Worm (Caenorhabditis elegans) whole organism, young adult: Measurements from ENCODE around the gene W04G3.5.
A peak's percentile ranks its signal among the peaks of the same experiment; 100 is the strongest.

ENCODE experiments used
- B0035.1 ChIP-seq: sonication (generic microtip); optimal IDR thresholded peaks from 2 replicates; lab custom pipeline; 2016; ENCODE audit warnings: missing genetic modification characterization, mild to moderate bottlenecking, missing compliant biosample characterization, missing genotype, missing genetic modification reagents
- B0261.1 ChIP-seq: sonication (generic microtip); optimal IDR thresholded peaks from 2 replicates; lab custom pipeline; 2016; ENCODE audit warnings: mild to moderate bottlenecking, missing genetic modification characterization, moderate library complexity, missing compliant biosample characterization
- D2030.7 ChIP-seq: fragments of 200-800 bp; sonication (Bioruptor generic); IDR thresholded peaks from 2 replicates; pipeline ENCODE4 v1.3.6; 2022; ENCODE audit warnings: missing genetic modification reagents, missing genetic modification characterization, missing compliant biosample characterization
- F37B4.10 ChIP-seq: fragments of 200-800 bp; sonication (Bioruptor generic); IDR thresholded peaks from 2 replicates; pipeline ENCODE4 v1.3.6; 2022; ENCODE audit warnings: missing genetic modification characterization, missing compliant biosample characterization
- F57A8.1 ChIP-seq: fragments of 200-800 bp; sonication (Bioruptor generic); optimal IDR thresholded peaks from 2 replicates; lab custom pipeline; 2018; ENCODE audit warnings: mild to moderate bottlenecking, missing genetic modification characterization, moderate library complexity, missing compliant biosample characterization
- T07F8.4 ChIP-seq: sonication (generic microtip); optimal IDR thresholded peaks from 2 replicates; lab custom pipeline; 2016; ENCODE audit warnings: mild to moderate bottlenecking, missing genetic modification characterization, moderate library complexity, missing compliant biosample characterization
- Y95B8A.8 ChIP-seq: fragments of 200-800 bp; sonication (Bioruptor generic); IDR thresholded peaks from 2 replicates; pipeline ENCODE4 v1.3.6; 2022; ENCODE audit warnings: missing genetic modification reagents, missing genetic modification characterization, missing compliant biosample characterization
- ZK185.1 ChIP-seq: sonication (generic microtip); optimal IDR thresholded peaks from 2 replicates; lab custom pipeline; 2016; ENCODE audit warnings: mild to moderate bottlenecking, missing genetic modification characterization, missing compliant biosample characterization; ENCODE audit not compliant: poor library complexity, severe bottlenecking
- akir-1 ChIP-seq: fragments of 200-800 bp; sonication (Bioruptor generic); optimal IDR thresholded peaks from 2 replicates; lab custom pipeline; 2018; ENCODE audit warnings: mild to moderate bottlenecking, missing genetic modification characterization, moderate library complexity, missing compliant biosample characterization
- bed-1 ChIP-seq: fragments of 200-800 bp; sonication (Bioruptor generic); IDR thresholded peaks from 2 replicates; pipeline ENCODE4 v1.3.6; 2022; ENCODE audit warnings: missing genetic modification reagents, missing genetic modification characterization, missing compliant biosample characterization
- cebp-2 ChIP-seq: fragments of 200-800 bp; sonication (Bioruptor generic); IDR thresholded peaks from 2 replicates; pipeline ENCODE4 v1.3.6; 2022; ENCODE audit warnings: missing genetic modification characterization, missing compliant biosample characterization
- ceh-27 ChIP-seq: fragments of 200-800 bp; sonication (Bioruptor generic); optimal IDR thresholded peaks from 2 replicates; lab custom pipeline; 2018; ENCODE audit warnings: mild to moderate bottlenecking, missing genetic modification characterization, moderate library complexity, missing compliant biosample characterization
- ceh-79 ChIP-seq: sonication (generic microtip); optimal IDR thresholded peaks from 2 replicates; lab custom pipeline; 2017; ENCODE audit warnings: mild to moderate bottlenecking, missing genetic modification characterization, missing compliant biosample characterization
- chd-7 ChIP-seq: sonication (generic microtip); optimal IDR thresholded peaks from 2 replicates; lab custom pipeline; 2016; ENCODE audit warnings: mild to moderate bottlenecking, missing genetic modification characterization, moderate library complexity, missing compliant biosample characterization
- egrh-3 ChIP-seq: fragments of 200-800 bp; sonication (Bioruptor generic); IDR thresholded peaks from 2 replicates; pipeline ENCODE4 v1.3.6; 2022; ENCODE audit warnings: missing genetic modification reagents, missing genetic modification characterization, missing compliant biosample characterization
- hmg-1.2 ChIP-seq: fragments of 200-800 bp; sonication (Bioruptor generic); IDR thresholded peaks from 2 replicates; pipeline ENCODE4 v1.3.6; 2022; ENCODE audit warnings: missing genetic modification reagents, missing genetic modification characterization, missing compliant biosample characterization
- hrde-1 ChIP-seq: sonication (generic microtip); optimal IDR thresholded peaks from 2 replicates; lab custom pipeline; 2016; ENCODE audit warnings: missing genetic modification characterization, mild to moderate bottlenecking, missing compliant biosample characterization, moderate library complexity, missing genotype, missing genetic modification reagents, borderline replicate concordance
- hsf-1 ChIP-seq: fragments of 200-800 bp; sonication (Bioruptor generic); IDR thresholded peaks from 2 replicates; pipeline ENCODE4 v1.3.6; 2022; ENCODE audit warnings: missing genetic modification reagents, missing genetic modification characterization, missing compliant biosample characterization
- lin-40 ChIP-seq: sonication (generic microtip); optimal IDR thresholded peaks from 2 replicates; lab custom pipeline; 2016; ENCODE audit warnings: missing genetic modification characterization, mild to moderate bottlenecking, missing compliant biosample characterization, missing genotype, missing genetic modification reagents
- madf-10 ChIP-seq: sonication (generic microtip); optimal IDR thresholded peaks from 2 replicates; lab custom pipeline; 2016; ENCODE audit warnings: mild to moderate bottlenecking, missing genetic modification characterization, missing compliant biosample characterization
- madf-8 ChIP-seq: fragments of 200-800 bp; sonication (Bioruptor generic); conservative IDR thresholded peaks from 2 replicates; pipeline ENCODE4 v1.3.6; 2022; ENCODE audit warnings: missing genetic modification reagents, missing genetic modification characterization, missing compliant biosample characterization
- nfyb-1 ChIP-seq: fragments of 200-800 bp; sonication (Bioruptor generic); IDR thresholded peaks from 2 replicates; pipeline ENCODE4 v1.3.6; 2022; ENCODE audit warnings: missing genetic modification reagents, missing genetic modification characterization, missing compliant biosample characterization
- nhr-179 ChIP-seq: sonication (generic microtip); optimal IDR thresholded peaks from 2 replicates; lab custom pipeline; 2016; ENCODE audit warnings: mild to moderate bottlenecking, missing genetic modification characterization, missing compliant biosample characterization
- nhr-27 ChIP-seq: fragments of 200-800 bp; sonication (Bioruptor generic); optimal IDR thresholded peaks from 2 replicates; lab custom pipeline; 2018; ENCODE audit warnings: mild to moderate bottlenecking, missing genetic modification characterization, moderate library complexity, missing compliant biosample characterization
- pbrm-1 ChIP-seq: fragments of 200-800 bp; sonication (Bioruptor generic); IDR thresholded peaks from 2 replicates; pipeline ENCODE4 v1.3.6; 2022; ENCODE audit warnings: missing genetic modification reagents, missing genetic modification characterization, missing compliant biosample characterization
- pha-4 ChIP-seq: fragments of 150-350 bp; sonication (generic microtip); optimal IDR thresholded peaks from 2 replicates; lab custom pipeline; 2014; ENCODE audit warnings: missing biosample characterization, missing genetic modification reagents, missing genetic modification characterization
- sea-2 ChIP-seq: fragments of 200-800 bp; sonication (Bioruptor generic); IDR thresholded peaks from 2 replicates; pipeline ENCODE4 v1.3.6; 2022; ENCODE audit warnings: missing genetic modification characterization, missing compliant biosample characterization
- snpc-1.1 ChIP-seq: sonication (generic microtip); optimal IDR thresholded peaks from 2 replicates; lab custom pipeline; 2017; ENCODE audit warnings: missing genetic modification characterization, mild to moderate bottlenecking, missing compliant biosample characterization, antibody characterized with exemption, moderate library complexity, missing genotype, missing genetic modification reagents; ENCODE audit not compliant: insufficient read depth
- snpc-3.4 ChIP-seq: sonication (generic microtip); optimal IDR thresholded peaks from 2 replicates; lab custom pipeline; 2017; ENCODE audit warnings: missing genetic modification characterization, mild to moderate bottlenecking, missing compliant biosample characterization, antibody characterized with exemption, moderate library complexity, missing genotype, missing genetic modification reagents
- snpc-4 ChIP-seq, 5 experiments: fragments of 150-350 bp in 1 of 5; sonication (generic microtip) in 4 of 5; optimal IDR thresholded peaks; 2 replicates each; lab custom pipeline; 2014 to 2018; ENCODE audit warnings: missing genetic modification characterization in 5 of 5, missing biosample characterization in 3 of 5, antibody characterized with exemption in 2 of 5, mild to moderate bottlenecking in 2 of 5, missing compliant biosample characterization in 2 of 5, missing genotype in 2 of 5, moderate library complexity in 2 of 5, missing genetic modification reagents in 1 of 5
- zfh-2 ChIP-seq: fragments of 200-800 bp; sonication (Bioruptor generic); conservative IDR thresholded peaks from 2 replicates; pipeline ENCODE4 v1.3.6; 2022; ENCODE audit warnings: missing genetic modification reagents, missing genetic modification characterization, missing compliant biosample characterization
- ztf-28 ChIP-seq: fragments of 200-800 bp; sonication (Bioruptor generic); IDR thresholded peaks from 2 replicates; pipeline ENCODE4 v1.3.6; 2022; ENCODE audit warnings: missing genetic modification reagents, missing genetic modification characterization, missing compliant biosample characterization

Gene W04G3.5

ce11 chrX:11031869-11032268, 41.6 kb upstream of the W04G3.5 start:
- 0 out of 2 replicates have a peak, but pooled peaks have one; percentile 18 for TF ChIP-seq ztf-28
- no peak for TF ChIP-seq snpc-3.4 (tag; lab: Kevin White, UChicago)
- TF ChIP-seq akir-1, result no peak
- 0 out of 2 replicates have a peak, but pooled peaks have one; percentile 9 for TF ChIP-seq zfh-2
- TF ChIP-seq F57A8.1 (GFP tag; lab: Kevin White, UChicago), result no peak
- TF ChIP-seq egrh-3 (GFP tag; lab: Robert Waterston, UW), result no peak
- TF ChIP-seq cebp-2 (GFP tag; lab: Robert Waterston, UW), result no peak
- no peak for TF ChIP-seq Y95B8A.8
- TF ChIP-seq chd-7 (tag; lab: Kevin White, UChicago), result no peak
- TF ChIP-seq nfyb-1, result 0 out of 2 replicates have a peak, but pooled peaks have one; percentile 38
- TF ChIP-seq sea-2 (GFP tag; lab: Robert Waterston, UW), result no peak
- no peak for TF ChIP-seq T07F8.4 (tag; lab: Kevin White, UChicago)
- TF ChIP-seq ceh-79 (tag; lab: Kevin White, UChicago), result no peak
- 0 out of 2 replicates have a peak, but pooled peaks have one; percentile 11 for TF ChIP-seq pbrm-1
- no peak for TF ChIP-seq pha-4 (tag; lab: Kevin White, UChicago)
- TF ChIP-seq, all 124 proteins: peak for 4

ce11 chrX:11032412-11032811, 41.0 kb upstream of the W04G3.5 start:
- TF ChIP-seq snpc-1.1 (tag; lab: Kevin White, UChicago) (no peak), madf-10 (tag; lab: Kevin White, UChicago) (no peak), B0261.1 (tag; lab: Kevin White, UChicago) (no peak), nhr-179 (no peak), madf-8 (no peak), hmg-1.2 (GFP tag; lab: Robert Waterston, UW) (no peak), bed-1 (GFP tag; lab: Robert Waterston, UW) (no peak), B0035.1 (tag; lab: Kevin White, UChicago) (no peak), hsf-1 (GFP tag; lab: Robert Waterston, UW) (no peak), snpc-3.4 (tag; lab: Kevin White, UChicago) (no peak)

- TF ChIP-seq F37B4.10 (0 out of 2 replicates have a peak, but pooled peaks have one; percentile 47), zfh-2 (0 out of 2 replicates have a peak, but pooled peaks have one; percentile 18), ZK185.1 (no peak)
Measured at ce11 chrX:11033128-11033951, 40.1 kb upstream of the W04G3.5 start.

- TF ChIP-seq nhr-27 (tag; lab: Kevin White, UChicago) (no peak), sea-2 (GFP tag; lab: Robert Waterston, UW) (no peak), hrde-1 (tag; lab: Kevin White, UChicago) (no peak), nhr-179 (no peak), D2030.7 (no peak), snpc-1.1 (tag; lab: Kevin White, UChicago) (no peak), lin-40 (tag; lab: Kevin White, UChicago) (no peak), ceh-27 (GFP tag; lab: Kevin White, UChicago) (no peak), snpc-4 (GFP tag; optimal IDR thresholded peaks at IDR 0.05; lab: Kevin White, UChicago) (no peak), snpc-4 (tag; optimal IDR thresholded peaks at IDR 0.05; lab: Kevin White, UChicago) (no peak)
Measured at ce11 chrX:11033952-11034287, 39.5 kb upstream of the W04G3.5 start.
